Worm (Caenorhabditis elegans) whole organism, midembryonic: ENCODE measurements around the gene capg-2.

Experiments
- T22C8.4 ChIP-seq: fragments of 200-800 bp; sonication (Bioruptor generic); IDR thresholded peaks from 2 replicates; pipeline ENCODE4 v1.3.6; 2022; ENCODE audit warnings: missing genetic modification characterization, missing compliant biosample characterization
- flt-1 ChIP-seq: fragments of 200-800 bp; sonication (Bioruptor generic); IDR thresholded peaks from 2 replicates; pipeline ENCODE4 v1.3.6; 2022; ENCODE audit warnings: missing genetic modification characterization, missing compliant biosample characterization
- ztf-23 ChIP-seq: fragments of 200-800 bp; sonication (Bioruptor generic); IDR thresholded peaks from 2 replicates; pipeline ENCODE4 v1.3.6; 2022; ENCODE audit warnings: missing genetic modification reagents, missing genetic modification characterization, missing compliant biosample characterization

ce11 chrV:12261377-12261776, 10.3 kb upstream of the capg-2 start, which contains the start of gene tbb-6:
- TF ChIP-seq ztf-23 (no peak), flt-1 (GFP tag; lab: Robert Waterston, UW) (no peak), T22C8.4 (GFP tag; lab: Robert Waterston, UW) (no peak)
